Worm (Caenorhabditis elegans) whole organism, L4/young adult: ENCODE data around the gene scav-3.

ENCODE experiments used
- W03F9.2 ChIP-seq: fragments of 150-350 bp; optimal IDR thresholded peaks from 2 replicates; lab custom pipeline; 2014; ENCODE audit warnings: missing biosample characterization, missing genetic modification characterization
- dao-5 ChIP-seq: sonication (generic microtip); optimal IDR thresholded peaks from 2 replicates; lab custom pipeline; 2016; ENCODE audit warnings: missing genotype, missing genetic modification characterization, moderate library complexity, missing compliant biosample characterization
- him-1 ChIP-seq: sonication (generic microtip); optimal IDR thresholded peaks from 2 replicates; lab custom pipeline; 2016; ENCODE audit warnings: missing genotype, missing genetic modification reagents, missing genetic modification characterization, missing compliant biosample characterization

The scav-3 gene

ce11 chrIII:12453785-12454184, 2.9 kb downstream of the scav-3 start:
- no peak for TF ChIP-seq W03F9.2
- no peak for TF ChIP-seq him-1 (tag; lab: Kevin White, UChicago)
- TF ChIP-seq dao-5, result no peak

- TF ChIP-seq W03F9.2 (peak; percentile 71), dao-5 (no peak)
Measured at ce11 chrIII:12453315-12453714, 3.3 kb downstream of the scav-3 start, which contains the start of gene ani-1. TSS of gene ani-1 (minus strand) at chrIII:12453375.

DNA sequence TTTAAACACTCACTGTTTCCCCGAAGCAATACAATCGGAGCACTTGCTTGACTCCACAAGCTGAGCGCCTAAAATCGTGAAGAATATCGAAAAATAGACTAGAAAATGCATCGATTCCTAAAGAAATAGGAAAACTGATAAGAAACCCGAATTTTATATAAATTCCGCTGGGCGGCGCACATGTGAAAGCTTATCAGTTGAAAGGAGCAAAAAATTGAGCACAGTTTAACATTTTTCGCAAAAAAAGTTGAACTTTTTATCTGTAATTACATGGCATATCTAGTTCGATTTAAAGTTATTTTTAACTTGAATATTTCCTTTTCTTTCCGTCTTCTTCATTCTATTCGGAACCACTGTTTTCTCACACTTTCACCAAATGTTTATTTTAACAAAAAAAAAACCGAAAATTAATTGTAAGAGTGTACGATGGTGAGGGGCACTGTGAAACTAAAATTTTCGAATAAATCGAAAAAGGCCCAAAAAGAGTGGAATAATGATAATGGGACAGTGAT, 10.6 kb downstream of the scav-3 start, which contains the start of gene Y49E10.18:
Gene Y49E10.18, minus strand, starts transcription at position 116 of the 512 bp plus-strand sequence.
- no peak for TF ChIP-seq him-1 (tag; lab: Kevin White, UChicago)
- no peak for TF ChIP-seq W03F9.2
- no peak for TF ChIP-seq dao-5

DNA sequence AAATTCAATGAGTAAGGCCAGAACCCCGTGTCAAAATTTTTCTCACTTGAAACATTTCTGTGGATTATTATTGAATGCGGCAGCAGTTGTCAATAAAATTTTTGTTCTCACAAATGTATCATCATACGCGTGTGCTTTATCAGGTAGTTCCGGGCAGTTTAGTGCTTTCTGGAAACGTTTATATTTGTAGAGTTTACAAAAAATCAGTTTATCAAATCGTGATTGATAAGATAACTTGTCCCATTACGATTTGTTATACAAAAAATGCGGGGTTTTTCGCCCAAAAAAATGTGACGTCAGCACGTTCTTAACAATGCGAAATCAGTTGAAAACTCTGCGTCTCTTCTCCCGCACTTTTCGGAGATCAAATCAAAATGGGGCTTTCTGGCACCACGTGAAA, 11.4 kb downstream of the scav-3 start:
- no peak for TF ChIP-seq him-1 (tag; lab: Kevin White, UChicago)
- no peak for TF ChIP-seq dao-5
- no peak for TF ChIP-seq W03F9.2

- TF ChIP-seq him-1 (tag; lab: Kevin White, UChicago), result no peak
- no peak for TF ChIP-seq W03F9.2
- no peak for TF ChIP-seq dao-5
Measured at ce11 chrIII:12443880-12444279, 12.8 kb downstream of the scav-3 start.

DNA sequence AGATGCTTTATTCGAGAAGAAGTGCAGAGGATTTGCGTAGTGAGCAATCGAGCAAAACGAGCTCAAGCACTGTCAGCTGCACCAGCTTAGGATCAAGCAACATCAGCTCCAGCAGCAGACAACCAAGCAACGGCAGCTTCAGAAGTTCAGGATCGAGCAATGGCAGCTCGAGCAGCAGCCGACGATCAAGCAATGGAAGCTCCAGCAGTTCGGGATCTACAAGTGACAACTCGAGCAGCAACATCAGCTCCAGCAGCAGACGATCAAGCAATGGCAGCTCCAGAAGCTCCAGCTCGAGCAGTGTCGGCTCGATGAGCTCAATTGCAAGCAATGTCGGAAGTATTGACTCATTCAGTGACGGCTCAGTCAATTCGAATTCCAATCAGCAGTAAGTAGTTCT, 17.6 kb downstream of the scav-3 start:
- TF ChIP-seq him-1 (tag; lab: Kevin White, UChicago) (no peak), W03F9.2 (no peak), dao-5 (no peak)

- TF ChIP-seq dao-5, result no peak
- TF ChIP-seq W03F9.2, result no peak
- TF ChIP-seq him-1 (tag; lab: Kevin White, UChicago), result no peak
Measured at ce11 chrIII:12437020-12437419, 19.6 kb downstream of the scav-3 start.

- TF ChIP-seq him-1 (tag; lab: Kevin White, UChicago), result no peak
- TF ChIP-seq W03F9.2, result no peak
- TF ChIP-seq dao-5, result no peak
Measured at ce11 chrIII:12436215-12436614, 20.4 kb downstream of the scav-3 start, which contains the start of gene fbxa-218. TSS of gene fbxa-218 (plus strand) at chrIII:12436515.

DNA sequence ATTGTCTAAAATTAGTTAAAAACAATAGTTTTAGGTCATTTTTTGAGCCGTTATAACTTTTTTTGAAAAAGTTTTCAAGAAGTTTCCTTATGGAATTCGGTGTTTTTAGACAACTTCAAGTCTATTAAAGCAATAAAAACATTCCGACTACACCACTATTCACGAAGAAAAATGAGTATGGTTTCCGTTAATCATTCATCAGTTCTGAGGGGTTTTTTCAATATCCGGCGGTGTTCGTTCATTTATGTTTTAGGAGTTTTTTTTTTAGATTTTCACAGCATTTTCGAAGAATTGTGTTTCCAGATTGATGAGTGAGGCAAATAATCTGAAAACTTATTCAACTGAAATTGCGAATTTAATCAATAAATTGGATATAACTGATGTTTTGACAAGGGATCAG, 22.5 kb downstream of the scav-3 start, which contains the start of gene Y49E10.27:
Gene Y49E10.27, plus strand, starts transcription at position 301 of the 400 bp plus-strand sequence.
- TF ChIP-seq him-1 (tag; lab: Kevin White, UChicago) (no peak), dao-5 (no peak), W03F9.2 (no peak)

DNA sequence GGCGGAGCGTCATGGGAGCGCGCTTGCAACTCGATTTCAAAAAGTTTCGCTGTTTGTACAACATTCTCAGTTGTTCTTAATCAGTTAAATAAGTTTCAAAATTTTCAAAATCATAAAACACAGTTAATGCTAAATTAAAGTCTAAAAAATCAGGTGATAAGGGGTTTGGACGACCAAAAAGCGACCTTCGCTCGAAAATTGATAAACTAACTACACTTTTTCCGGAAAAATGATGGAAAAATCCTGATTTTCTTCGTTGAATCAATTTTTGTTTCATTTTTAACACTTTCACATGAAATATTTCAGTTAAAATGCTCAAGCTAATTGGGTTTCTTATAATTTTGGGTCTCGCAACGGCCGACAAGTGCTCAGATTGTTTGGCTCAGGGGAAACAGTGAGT, 26.4 kb downstream of the scav-3 start, which contains the start of gene Y49E10.16:
Gene Y49E10.16, plus strand, starts transcription at position 301 of the 400 bp plus-strand sequence.
- TF ChIP-seq dao-5 (no peak), him-1 (tag; lab: Kevin White, UChicago) (no peak), W03F9.2 (no peak)

ce11 chrIII:12429579-12430084, 27.0 kb downstream of the scav-3 start, which contains the start of gene snr-6:
TSS of gene snr-6 (minus strand) at chrIII:12429629.
- TF ChIP-seq W03F9.2 (peak; percentile 80), him-1 (tag; lab: Kevin White, UChicago) (no peak), dao-5 (no peak)

- no peak for TF ChIP-seq W03F9.2
- no peak for TF ChIP-seq him-1 (tag; lab: Kevin White, UChicago)
- TF ChIP-seq dao-5, result no peak
Measured at ce11 chrIII:12428799-12429351, 27.8 kb downstream of the scav-3 start.

- TF ChIP-seq him-1 (tag; lab: Kevin White, UChicago) (no peak), W03F9.2 (no peak), dao-5 (no peak)
Measured at ce11 chrIII:12428264-12428627, 28.4 kb downstream of the scav-3 start.

DNA sequence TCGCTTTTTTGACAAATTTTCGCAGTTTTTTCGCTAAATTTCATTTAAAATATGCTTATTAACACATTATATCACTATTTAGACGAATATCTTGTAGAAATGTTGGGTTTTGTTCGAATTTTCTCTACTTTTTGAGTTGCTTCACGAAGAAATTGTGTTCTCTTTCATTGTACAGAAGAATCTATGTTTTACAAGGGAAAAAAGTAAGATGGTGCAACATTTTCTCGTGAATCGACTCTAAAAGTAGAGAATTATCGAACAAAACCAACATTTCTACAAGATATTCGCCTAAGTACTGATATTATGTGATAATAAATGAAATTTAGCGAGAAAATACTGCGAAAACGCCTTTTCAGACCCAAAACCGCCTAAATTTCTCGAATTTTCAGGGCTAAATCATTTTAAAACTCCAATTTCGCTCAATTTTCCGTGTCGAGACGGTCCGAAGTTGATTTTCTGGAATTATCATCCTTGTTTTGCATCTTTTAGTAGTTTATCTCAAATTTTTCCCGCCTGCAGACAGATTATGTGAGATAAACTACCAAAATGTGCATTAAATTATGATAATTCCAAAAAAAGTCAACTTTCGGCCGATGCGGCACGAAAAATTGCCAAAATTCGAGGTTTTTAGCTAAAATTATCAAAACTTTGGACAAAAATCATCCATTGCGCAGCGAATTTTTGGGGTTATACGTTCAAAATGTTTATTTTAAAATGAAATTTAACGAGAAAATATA, 29.0 kb downstream of the scav-3 start:
- TF ChIP-seq dao-5, result no peak
- no peak for TF ChIP-seq W03F9.2
- TF ChIP-seq him-1 (tag; lab: Kevin White, UChicago), result no peak

DNA sequence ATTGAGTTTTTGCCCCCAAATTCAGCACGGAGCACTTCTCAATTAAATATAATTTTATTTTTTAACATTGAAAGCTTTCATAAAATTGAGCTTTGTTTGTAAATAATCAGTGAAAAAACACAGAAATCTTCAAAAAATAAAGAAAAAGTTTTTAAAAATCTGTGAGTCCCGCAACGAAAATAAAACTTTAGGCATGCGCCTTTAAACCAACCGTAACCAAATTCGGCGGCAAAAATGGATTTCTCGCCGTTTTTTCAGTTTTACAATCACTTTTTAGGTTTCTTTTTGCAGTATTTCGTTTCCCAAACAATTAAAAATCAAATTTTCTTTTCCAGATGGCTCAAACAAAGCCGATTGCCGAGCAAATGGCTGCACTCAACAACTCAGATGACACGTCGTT, 30.1 kb downstream of the scav-3 start, which contains the start of gene pie-1:
Gene pie-1, plus strand, starts transcription at position 336 of the 400 bp plus-strand sequence.
- TF ChIP-seq him-1 (tag; lab: Kevin White, UChicago), result no peak
- no peak for TF ChIP-seq W03F9.2
- TF ChIP-seq dao-5, result no peak
